Fruit fly (Drosophila melanogaster): ENCODE results near the gene CG12170.

dm6 chr3R:5671795-5672657 lies 35.0 kb downstream of the CG12170 start:
- TF ChIP-seq Sin3A (optimal IDR thresholded peaks at IDR 0.05) (no peak), psq (optimal IDR thresholded peaks at IDR 0.05) (no peak), Myc (optimal IDR thresholded peaks at IDR 0.05) (no peak), h (optimal IDR thresholded peaks at IDR 0.05) (no peak), insv (optimal IDR thresholded peaks at IDR 0.05) (no peak)

Measured in Kc167 (cell line).